Worm (Caenorhabditis elegans): Measurements from ENCODE around the gene cyn-8.

The cyn-8 gene

DNA sequence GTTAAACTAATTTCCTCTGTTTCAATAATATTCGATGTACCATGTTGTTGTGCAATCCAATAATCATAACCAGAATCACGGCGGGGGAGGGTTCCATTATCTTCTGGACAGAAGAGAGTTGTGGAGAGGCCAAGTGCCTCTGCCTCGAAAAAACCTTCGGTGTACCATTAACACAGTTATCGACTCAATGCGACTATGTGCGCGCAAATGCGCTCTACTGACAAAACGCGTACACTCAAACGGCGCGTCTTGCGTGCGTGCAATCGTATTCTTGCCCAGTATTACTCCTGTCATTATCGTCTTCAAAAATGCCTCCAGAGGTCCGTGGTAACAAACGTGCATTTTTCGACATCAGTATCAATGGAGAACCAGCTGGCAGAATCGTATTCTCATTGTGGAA, at the start of gene cyn-8:
Gene cyn-8 (plus strand): TSS at position 217 of the 400 bp plus-strand sequence.
- TF ChIP-seq scrt-1 (GFP tag; IDR thresholded peaks at IDR 0.05) (no peak), hmg-4 (GFP tag; optimal IDR thresholded peaks at IDR 0.05) (peak; percentile 58), flt-1 (GFP tag; IDR thresholded peaks at IDR 0.05) (peak; percentile 42; the same call in 1 of the 2 replicates), sea-1 (GFP tag; conservative IDR thresholded peaks at IDR 0.05) (no peak), ets-7 (tag; optimal IDR thresholded peaks at IDR 0.05) (no peak)

DNA sequence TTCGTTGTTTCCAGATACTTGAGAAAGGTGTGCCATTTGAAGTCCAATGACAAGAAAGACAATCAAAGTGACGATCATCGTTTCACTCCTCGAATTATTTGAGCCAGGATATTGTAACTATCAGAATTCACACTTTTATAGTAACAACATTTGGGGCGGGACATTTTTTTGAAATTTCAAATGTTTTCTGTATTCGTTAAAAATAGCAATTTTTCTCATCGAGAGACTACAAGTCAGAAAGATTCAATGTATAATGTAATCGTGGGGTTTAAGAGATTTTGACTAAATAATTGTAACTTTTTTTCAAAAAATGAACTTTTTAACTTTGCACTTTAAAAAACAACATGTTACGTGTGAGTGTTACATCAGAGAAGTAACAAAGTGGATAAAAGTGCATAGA, 44.5 kb upstream of the cyn-8 start, which contains the start of gene ins-9:
Gene ins-9 (minus strand): TSS at position 101 of the 400 bp plus-strand sequence.
- no peak for TF ChIP-seq hmg-4 (GFP tag; optimal IDR thresholded peaks at IDR 0.05)
- no peak for TF ChIP-seq B0310.2 (tag; optimal IDR thresholded peaks at IDR 0.05)
- no peak for TF ChIP-seq tra-4 (tag; optimal IDR thresholded peaks at IDR 0.05)

DNA sequence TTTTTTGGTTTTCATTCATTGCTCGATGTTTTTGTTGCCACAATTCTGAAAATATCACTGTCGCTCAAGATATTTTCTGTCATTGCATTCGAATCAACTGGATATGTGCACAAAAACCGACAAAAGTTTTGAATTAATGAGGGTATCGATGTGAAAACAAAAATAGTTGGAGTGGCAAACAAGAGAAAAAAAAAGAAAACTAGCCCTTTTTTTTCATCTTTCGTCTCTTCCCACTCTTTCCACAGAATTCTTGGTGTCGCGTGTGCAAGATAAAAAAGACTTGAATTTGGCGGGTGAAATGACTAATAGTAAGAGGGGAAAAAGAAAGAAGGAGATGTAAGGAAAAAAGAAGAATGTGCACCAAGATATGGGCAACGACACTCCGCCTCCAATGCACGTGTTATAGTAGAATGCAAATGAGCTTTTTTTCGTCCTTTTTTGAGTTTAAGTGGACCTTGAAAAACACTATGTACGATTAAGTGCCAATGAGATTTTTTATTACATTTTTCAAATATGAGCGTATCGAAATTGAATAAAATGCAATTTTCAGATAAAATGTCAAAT, 41.9 kb upstream of the cyn-8 start, which contains the start of the genes ubc-22 and ubc-21:
Gene ubc-22 (minus strand): TSS at position 51 of the 564 bp plus-strand sequence.
Gene ubc-21 (plus strand): TSS at position 514 of the 564 bp plus-strand sequence.
- TF ChIP-seq ama-1 (optimal IDR thresholded peaks at IDR 0.05) (no peak), tra-4 (tag; optimal IDR thresholded peaks at IDR 0.05) (no peak), ceh-36 (tag; optimal IDR thresholded peaks at IDR 0.05) (no peak), hmg-4 (GFP tag; optimal IDR thresholded peaks at IDR 0.05) (no peak), ceh-13 (GFP tag; optimal IDR thresholded peaks at IDR 0.05) (no peak), B0310.2 (tag; optimal IDR thresholded peaks at IDR 0.05) (no peak), tbx-11 (GFP tag; IDR thresholded peaks at IDR 0.05) (no peak), tbx-37 (GFP tag; conservative IDR thresholded peaks at IDR 0.05) (no peak), aly-1 (tag; optimal IDR thresholded peaks at IDR 0.05) (no peak), hmbx-1 (tag; optimal IDR thresholded peaks at IDR 0.05) (no peak), F13C5.2 (tag; optimal IDR thresholded peaks at IDR 0.05) (no peak), ets-7 (tag; optimal IDR thresholded peaks at IDR 0.05) (no peak), sea-1 (GFP tag; conservative IDR thresholded peaks at IDR 0.05) (no peak), flt-1 (GFP tag; IDR thresholded peaks at IDR 0.05) (no peak), pes-1 (GFP tag; IDR thresholded peaks at IDR 0.05) (no peak), scrt-1 (GFP tag; IDR thresholded peaks at IDR 0.05) (no peak), hnd-1 (tag; optimal IDR thresholded peaks at IDR 0.05) (no peak)

DNA sequence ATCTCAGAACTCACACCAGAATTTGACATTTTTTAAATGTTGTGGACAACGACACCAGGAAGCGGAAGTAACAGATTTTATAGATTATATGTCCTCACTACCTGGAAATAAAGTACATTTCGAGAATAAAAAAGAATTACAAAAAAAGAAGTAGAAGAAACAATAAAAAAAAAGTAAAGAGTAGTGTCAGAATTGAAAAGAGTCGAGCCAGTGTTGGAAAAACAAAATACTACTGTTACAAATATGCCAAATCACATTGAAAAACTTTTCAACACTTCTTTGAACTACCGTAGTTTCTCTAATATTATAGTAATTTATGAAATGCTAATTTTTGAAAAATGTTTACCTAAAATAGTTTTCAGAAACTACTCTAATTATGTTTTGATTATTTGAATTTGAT, 36.3 kb upstream of the cyn-8 start, which contains the start of gene C06E2.1:
Gene C06E2.1 (minus strand): TSS at position 101 of the 400 bp plus-strand sequence.
- no peak for TF ChIP-seq sea-1 (GFP tag; conservative IDR thresholded peaks at IDR 0.05)

DNA sequence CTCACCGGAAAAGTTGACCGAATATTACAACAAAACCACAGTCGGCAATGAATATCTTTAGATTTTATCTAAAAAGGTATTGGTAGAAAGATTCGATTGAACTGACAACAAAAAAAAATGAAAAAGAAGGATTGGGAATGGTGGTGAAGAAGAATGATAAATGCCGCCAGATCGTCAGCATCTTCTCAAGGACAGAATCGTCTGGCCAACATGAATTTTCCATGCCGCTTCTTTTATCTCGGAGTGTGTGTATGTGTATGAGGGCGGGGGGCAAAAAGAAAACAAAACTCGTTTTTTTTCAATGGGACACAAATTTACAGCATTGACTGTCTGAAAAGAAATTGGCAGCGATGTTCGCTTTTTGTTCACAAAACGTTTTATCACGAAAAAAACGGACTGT, 35.2 kb upstream of the cyn-8 start:
- TF ChIP-seq hmg-4 (GFP tag; optimal IDR thresholded peaks at IDR 0.05) (no peak), F13C5.2 (tag; optimal IDR thresholded peaks at IDR 0.05) (no peak), ceh-36 (tag; optimal IDR thresholded peaks at IDR 0.05) (no peak), B0310.2 (tag; optimal IDR thresholded peaks at IDR 0.05) (no peak), ets-7 (tag; optimal IDR thresholded peaks at IDR 0.05) (no peak), aly-1 (tag; optimal IDR thresholded peaks at IDR 0.05) (no peak), ama-1 (optimal IDR thresholded peaks at IDR 0.05) (no peak), tra-4 (tag; optimal IDR thresholded peaks at IDR 0.05) (no peak), sea-1 (GFP tag; conservative IDR thresholded peaks at IDR 0.05) (no peak), tbx-37 (GFP tag; conservative IDR thresholded peaks at IDR 0.05) (no peak), flt-1 (GFP tag; IDR thresholded peaks at IDR 0.05) (no peak), scrt-1 (GFP tag; IDR thresholded peaks at IDR 0.05) (no peak), hmbx-1 (tag; optimal IDR thresholded peaks at IDR 0.05) (no peak), pes-1 (GFP tag; IDR thresholded peaks at IDR 0.05) (no peak)

DNA sequence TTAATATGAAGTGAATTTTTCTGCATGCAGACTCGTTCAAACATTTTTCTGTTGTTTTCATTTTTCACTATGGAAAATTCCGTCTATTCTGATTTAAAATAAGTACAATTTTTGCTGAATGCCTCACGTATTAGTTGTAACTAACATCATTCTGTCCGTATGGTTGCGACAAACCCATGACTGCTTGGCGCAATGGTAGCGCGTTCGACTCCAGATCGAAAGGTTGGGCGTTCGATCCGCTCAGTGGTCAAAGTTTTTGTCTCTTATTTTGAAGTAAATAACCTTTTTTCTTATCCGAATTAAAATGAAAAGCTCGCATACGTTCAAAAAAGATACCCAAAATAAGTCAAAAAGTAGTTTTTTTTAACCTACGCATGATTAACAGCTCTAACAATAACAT, 33.9 kb upstream of the cyn-8 start:
- TF ChIP-seq pes-1 (GFP tag; IDR thresholded peaks at IDR 0.05), result no peak
- TF ChIP-seq B0310.2 (tag; optimal IDR thresholded peaks at IDR 0.05), result no peak
- TF ChIP-seq aly-1 (tag; optimal IDR thresholded peaks at IDR 0.05), result no peak
- no peak for TF ChIP-seq ama-1 (optimal IDR thresholded peaks at IDR 0.05)
- no peak for TF ChIP-seq hmg-4 (GFP tag; optimal IDR thresholded peaks at IDR 0.05)
- TF ChIP-seq sea-1 (GFP tag; conservative IDR thresholded peaks at IDR 0.05), result no peak
- TF ChIP-seq flt-1 (GFP tag; IDR thresholded peaks at IDR 0.05), result no peak

DNA sequence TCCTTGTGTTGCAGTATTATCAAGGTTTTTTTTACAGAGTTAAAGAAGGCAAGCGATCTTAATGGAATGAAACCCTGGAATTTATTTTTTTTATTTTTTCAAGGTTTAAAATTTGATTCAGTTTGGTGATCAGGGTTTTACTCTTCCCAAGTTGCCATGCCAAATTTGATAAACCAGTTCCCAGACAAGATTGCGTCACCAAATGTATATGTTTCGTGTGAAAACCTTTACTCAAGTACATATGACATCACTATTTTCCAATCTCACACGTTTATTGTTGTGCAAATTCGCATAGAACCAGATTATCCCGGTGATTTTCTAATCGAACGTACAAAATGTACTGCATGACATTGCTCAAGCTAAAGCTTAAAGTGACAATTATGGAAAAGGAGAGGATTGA, 32.4 kb upstream of the cyn-8 start:
- TF ChIP-seq pes-1 (GFP tag; IDR thresholded peaks at IDR 0.05) (no peak), scrt-1 (GFP tag; IDR thresholded peaks at IDR 0.05) (no peak), sea-1 (GFP tag; conservative IDR thresholded peaks at IDR 0.05) (no peak), ama-1 (optimal IDR thresholded peaks at IDR 0.05) (no peak), ets-7 (tag; optimal IDR thresholded peaks at IDR 0.05) (no peak), tbx-11 (GFP tag; IDR thresholded peaks at IDR 0.05) (no peak), ceh-13 (GFP tag; optimal IDR thresholded peaks at IDR 0.05) (no peak), tra-4 (tag; optimal IDR thresholded peaks at IDR 0.05) (no peak)

DNA sequence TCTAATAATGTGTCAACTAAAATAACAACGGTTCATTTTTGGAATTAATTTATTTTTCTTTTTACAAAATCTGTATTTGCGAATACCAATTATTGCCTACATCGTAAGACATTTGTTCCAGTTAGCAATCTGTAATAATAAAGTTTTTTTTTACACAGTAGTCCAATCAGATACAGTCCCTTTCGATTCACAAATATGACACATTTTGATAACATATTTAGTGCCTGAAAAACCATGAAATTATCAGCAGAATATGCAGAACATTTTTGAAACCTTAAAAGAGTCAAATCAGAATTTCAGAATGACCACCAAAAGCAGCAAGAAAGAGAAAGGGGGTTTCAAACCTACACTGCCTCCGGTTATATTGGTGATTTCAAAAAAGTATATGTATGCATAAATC, 31.7 kb upstream of the cyn-8 start, which contains the start of gene C06E2.2:
Gene C06E2.2 (plus strand): TSS at position 301 of the 400 bp plus-strand sequence.
- no peak for TF ChIP-seq ama-1 (optimal IDR thresholded peaks at IDR 0.05)
- TF ChIP-seq aly-1 (tag; optimal IDR thresholded peaks at IDR 0.05), result no peak
- no peak for TF ChIP-seq scrt-1 (GFP tag; IDR thresholded peaks at IDR 0.05)
- TF ChIP-seq ceh-13 (GFP tag; optimal IDR thresholded peaks at IDR 0.05), result no peak
- TF ChIP-seq tbx-11 (GFP tag; IDR thresholded peaks at IDR 0.05), result no peak
- TF ChIP-seq hmg-4 (GFP tag; optimal IDR thresholded peaks at IDR 0.05), result no peak
- TF ChIP-seq flt-1 (GFP tag; IDR thresholded peaks at IDR 0.05), result no peak
- TF ChIP-seq sea-1 (GFP tag; conservative IDR thresholded peaks at IDR 0.05), result no peak
- TF ChIP-seq hnd-1 (tag; optimal IDR thresholded peaks at IDR 0.05), result no peak
- no peak for TF ChIP-seq ets-7 (tag; optimal IDR thresholded peaks at IDR 0.05)
- TF ChIP-seq hmbx-1 (tag; optimal IDR thresholded peaks at IDR 0.05), result no peak
- no peak for TF ChIP-seq ceh-36 (tag; optimal IDR thresholded peaks at IDR 0.05)
- TF ChIP-seq pes-1 (GFP tag; IDR thresholded peaks at IDR 0.05), result no peak
- TF ChIP-seq F13C5.2 (tag; optimal IDR thresholded peaks at IDR 0.05), result no peak
- TF ChIP-seq tbx-37 (GFP tag; conservative IDR thresholded peaks at IDR 0.05), result no peak
- TF ChIP-seq tra-4 (tag; optimal IDR thresholded peaks at IDR 0.05), result no peak
